Fruit fly (Drosophila melanogaster) whole organism, embryonic: ENCODE results near the gene gfzf.
A peak's percentile ranks its signal among the peaks of the same experiment; 100 is the strongest.

Experiments
- Atf-2 ChIP-seq: fragments of 200-800 bp; sonication (Bioruptor generic); optimal IDR thresholded peaks from 2 replicates; lab custom pipeline; 2016; ENCODE audit warnings: missing biosample characterization, missing genetic modification characterization
- B-H1 ChIP-seq: fragments of 200-800 bp; sonication (Bioruptor generic); IDR thresholded peaks from 3 replicates; pipeline ENCODE4 v1.3.6; 2022; ENCODE audit warnings: missing biosample characterization, missing genetic modification characterization
- B-H2 ChIP-seq: fragments of 200-800 bp; sonication (Bioruptor generic); optimal IDR thresholded peaks from 2 replicates; lab custom pipeline; 2018; ENCODE audit warnings: missing biosample characterization, mild to moderate bottlenecking, missing genetic modification characterization
- CG10267 ChIP-seq: fragments of 200-800 bp; sonication (Bioruptor generic); optimal IDR thresholded peaks from 2 replicates; lab custom pipeline; 2018; ENCODE audit warnings: missing biosample characterization, mild to moderate bottlenecking, missing genetic modification characterization, moderate library complexity
- CG11504 ChIP-seq: fragments of 200-800 bp; sonication (Bioruptor generic); optimal IDR thresholded peaks from 3 replicates; lab custom pipeline; 2019; ENCODE audit warnings: missing biosample characterization, mild to moderate bottlenecking, missing genetic modification characterization, moderate library complexity
- CG11560 ChIP-seq: fragments of 200-800 bp; sonication (Bioruptor generic); IDR thresholded peaks from 3 replicates; pipeline ENCODE4 v1.3.6; 2022; ENCODE audit warnings: missing biosample characterization, missing genetic modification characterization
- CG11696 ChIP-seq: fragments of 200-800 bp; sonication (Bioruptor generic); IDR thresholded peaks from 2 replicates; pipeline ENCODE4 v1.3.6; 2022; ENCODE audit warnings: missing biosample characterization, missing genetic modification characterization
- CG1233 ChIP-seq: fragments of 200-800 bp; sonication (Bioruptor generic); optimal IDR thresholded peaks from 4 replicates; lab custom pipeline; 2018; ENCODE audit warnings: missing biosample characterization, mild to moderate bottlenecking, missing genetic modification characterization
- CG12659 ChIP-seq: fragments of 200-800 bp; sonication (Bioruptor generic); optimal IDR thresholded peaks from 3 replicates; lab custom pipeline; 2017; ENCODE audit warnings: mild to moderate bottlenecking, missing biosample characterization, missing genetic modification reagents, missing genetic modification characterization
- CG12942 ChIP-seq: fragments of 200-800 bp; sonication (Bioruptor generic); optimal IDR thresholded peaks from 3 replicates; lab custom pipeline; 2016; ENCODE audit warnings: missing biosample characterization, missing genetic modification characterization
- CG13624 ChIP-seq: fragments of 200-800 bp; sonication (Bioruptor generic); optimal IDR thresholded peaks from 2 replicates; lab custom pipeline; 2016; ENCODE audit warnings: missing biosample characterization, missing genetic modification characterization
- CG13775 ChIP-seq: fragments of 200-800 bp; sonication (Bioruptor generic); optimal IDR thresholded peaks from 3 replicates; lab custom pipeline; 2017; ENCODE audit warnings: missing biosample characterization, mild to moderate bottlenecking, missing genetic modification characterization
- CG14965 ChIP-seq: fragments of 200-800 bp; sonication (Bioruptor generic); optimal IDR thresholded peaks from 2 replicates; lab custom pipeline; 2016; ENCODE audit warnings: missing biosample characterization, missing genetic modification characterization, borderline replicate concordance
- CG17385 ChIP-seq: fragments of 200-800 bp; sonication (Bioruptor generic); optimal IDR thresholded peaks from 3 replicates; lab custom pipeline; 2018; ENCODE audit warnings: missing biosample characterization, mild to moderate bottlenecking, missing genetic modification characterization
- CG18599 ChIP-seq: fragments of 200-800 bp; sonication (Bioruptor generic); optimal IDR thresholded peaks from 3 replicates; lab custom pipeline; 2017; ENCODE audit warnings: missing biosample characterization, missing genetic modification characterization, mild to moderate bottlenecking, moderate library complexity, missing genetic modification reagents
- CG2116 ChIP-seq: fragments of 200-800 bp; sonication (Bioruptor generic); optimal IDR thresholded peaks from 3 replicates; lab custom pipeline; 2018; ENCODE audit warnings: missing biosample characterization, mild to moderate bottlenecking, missing genetic modification characterization
- CG33557 ChIP-seq: fragments of 200-800 bp; sonication (Bioruptor generic); optimal IDR thresholded peaks from 2 replicates; lab custom pipeline; 2019; ENCODE audit warnings: missing biosample characterization, mild to moderate bottlenecking, missing genetic modification characterization, moderate library complexity
- CG3995 ChIP-seq: fragments of 200-800 bp; sonication (Bioruptor generic); optimal IDR thresholded peaks from 3 replicates; lab custom pipeline; 2016; ENCODE audit warnings: missing biosample characterization, missing genetic modification characterization
- CG5245 ChIP-seq: fragments of 200-800 bp; sonication (Bioruptor generic); optimal IDR thresholded peaks from 3 replicates; lab custom pipeline; 2016; ENCODE audit warnings: missing biosample characterization, missing genetic modification characterization
- CG6765 ChIP-seq: fragments of 200-800 bp; sonication (Bioruptor generic); optimal IDR thresholded peaks from 3 replicates; lab custom pipeline; 2017; ENCODE audit warnings: missing biosample characterization, mild to moderate bottlenecking, missing genetic modification characterization
- CG8281 ChIP-seq: fragments of 200-800 bp; sonication (Bioruptor generic); optimal IDR thresholded peaks from 2 replicates; lab custom pipeline; 2018; ENCODE audit warnings: missing biosample characterization, mild to moderate bottlenecking, missing genetic modification characterization, moderate library complexity
- CG9437 ChIP-seq: fragments of 200-800 bp; sonication (Bioruptor generic); optimal IDR thresholded peaks from 2 replicates; lab custom pipeline; 2018; ENCODE audit warnings: missing biosample characterization, mild to moderate bottlenecking, missing genetic modification characterization
- E2f2 ChIP-seq: fragments of 200-800 bp; sonication (Bioruptor generic); IDR thresholded peaks from 2 replicates; pipeline ENCODE4 v1.3.6; 2022; ENCODE audit warnings: missing biosample characterization, missing genetic modification characterization
- Elba2 ChIP-seq: fragments of 200-800 bp; sonication (Bioruptor generic); optimal IDR thresholded peaks from 3 replicates; lab custom pipeline; 2016; ENCODE audit warnings: missing biosample characterization, missing genetic modification characterization
- Meics ChIP-seq: fragments of 200-800 bp; sonication (Bioruptor generic); optimal IDR thresholded peaks from 2 replicates; lab custom pipeline; 2017; ENCODE audit warnings: missing biosample characterization, mild to moderate bottlenecking, missing genetic modification characterization
- Nf-YB ChIP-seq: fragments of 200-800 bp; sonication (Bioruptor generic); optimal IDR thresholded peaks from 3 replicates; lab custom pipeline; 2019; ENCODE audit warnings: missing biosample characterization, mild to moderate bottlenecking, missing genetic modification characterization, moderate library complexity
- Poxn ChIP-seq: fragments of 200-800 bp; sonication (Bioruptor generic); IDR thresholded peaks from 2 replicates; pipeline ENCODE4 v1.3.6; 2022; ENCODE audit warnings: missing biosample characterization, missing genetic modification characterization
- Spps ChIP-seq: fragments of 200-800 bp; sonication (Bioruptor generic); optimal IDR thresholded peaks from 2 replicates; lab custom pipeline; 2018; ENCODE audit warnings: missing biosample characterization, mild to moderate bottlenecking, missing genetic modification characterization
- Taf1 ChIP-seq: fragments of 200-800 bp; sonication (Bioruptor generic); IDR thresholded peaks from 2 replicates; pipeline ENCODE4 v1.3.6; 2022; ENCODE audit warnings: missing biosample characterization, missing genetic modification characterization
- YL-1 ChIP-seq: fragments of 200-800 bp; sonication (Bioruptor generic); optimal IDR thresholded peaks from 3 replicates; lab custom pipeline; 2017; ENCODE audit warnings: missing biosample characterization, mild to moderate bottlenecking, missing genetic modification characterization
- ato ChIP-seq: fragments of 200-800 bp; sonication (Bioruptor generic); IDR thresholded peaks from 2 replicates; pipeline ENCODE4 v1.3.6; 2022; ENCODE audit warnings: missing biosample characterization, missing genetic modification characterization; ENCODE audit not compliant: partially characterized antibody
- bigmax ChIP-seq: fragments of 200-800 bp; sonication (Bioruptor generic); optimal IDR thresholded peaks from 2 replicates; lab custom pipeline; 2018; ENCODE audit warnings: missing biosample characterization, mild to moderate bottlenecking, missing genetic modification characterization
- chm ChIP-seq: fragments of 200-800 bp; sonication (Bioruptor generic); IDR thresholded peaks from 2 replicates; pipeline ENCODE4 v1.3.6; 2022; ENCODE audit warnings: missing biosample characterization, missing genetic modification characterization
- eyg ChIP-seq: fragments of 200-800 bp; sonication (Bioruptor generic); optimal IDR thresholded peaks from 3 replicates; lab custom pipeline; 2016; ENCODE audit warnings: missing biosample characterization, missing genetic modification characterization
- fd64A ChIP-seq: fragments of 200-800 bp; sonication (Bioruptor generic); optimal IDR thresholded peaks from 3 replicates; lab custom pipeline; 2018; ENCODE audit warnings: missing biosample characterization, mild to moderate bottlenecking, missing genetic modification characterization
- gt ChIP-seq: fragments of 200-800 bp; sonication (Bioruptor generic); IDR thresholded peaks from 2 replicates; pipeline ENCODE4 v1.3.6; 2022; ENCODE audit warnings: missing biosample characterization, missing genetic modification characterization
- ham ChIP-seq: fragments of 200-800 bp; sonication (Bioruptor generic); IDR thresholded peaks from 2 replicates; pipeline ENCODE4 v1.3.6; 2022; ENCODE audit warnings: missing biosample characterization, missing genetic modification characterization
- kni ChIP-seq: fragments of 200-800 bp; sonication (Bioruptor generic); optimal IDR thresholded peaks from 3 replicates; lab custom pipeline; 2017; ENCODE audit warnings: mild to moderate bottlenecking, missing biosample characterization, missing genetic modification reagents, missing genetic modification characterization
- oc ChIP-seq: fragments of 200-800 bp; sonication (Bioruptor generic); optimal IDR thresholded peaks from 2 replicates; lab custom pipeline; 2018; ENCODE audit warnings: missing biosample characterization, mild to moderate bottlenecking, missing genetic modification characterization, moderate library complexity
- otp ChIP-seq: fragments of 200-800 bp; sonication (Bioruptor generic); IDR thresholded peaks from 3 replicates; pipeline ENCODE4, ENCODE4 v1.3.6; 2022; ENCODE audit warnings: missing biosample characterization, missing genetic modification characterization
- pan ChIP-seq, 4 experiments: fragments of >200 bp in 3 of 4; fragments of 200-800 bp in 1 of 4; sonication (Bioruptor generic) in 1 of 4; optimal IDR thresholded peaks in 3 of 4; IDR thresholded peaks in 1 of 4; 2 replicates each; pipeline versions ENCODE4 v1.3.6 to Lab custom; 2017 to 2022; ENCODE audit warnings: missing biosample characterization in 2 of 4, missing genetic modification characterization in 2 of 4, mixed read lengths in 1 of 4
- pita ChIP-seq: fragments of 200-800 bp; sonication (Bioruptor generic); optimal IDR thresholded peaks from 2 replicates; lab custom pipeline; 2017; ENCODE audit warnings: missing biosample characterization, mild to moderate bottlenecking, missing genetic modification characterization
- rib ChIP-seq: fragments of 200-800 bp; sonication (Bioruptor generic); IDR thresholded peaks from 2 replicates; pipeline ENCODE4 v1.3.6; 2022; ENCODE audit warnings: missing biosample characterization, missing genetic modification characterization
- tgo ChIP-seq: fragments of 200-800 bp; sonication (Bioruptor generic); IDR thresholded peaks from 3 replicates; pipeline ENCODE4 v1.3.6; 2022; ENCODE audit warnings: missing biosample characterization, missing genetic modification characterization
- tin ChIP-seq: fragments of 200-800 bp; sonication (Bioruptor generic); optimal IDR thresholded peaks from 3 replicates; lab custom pipeline; 2016; ENCODE audit warnings: missing biosample characterization, missing genetic modification characterization
- toy ChIP-seq: fragments of 200-800 bp; sonication (Bioruptor generic); IDR thresholded peaks from 2 replicates; pipeline ENCODE4 v1.3.6; 2022; ENCODE audit warnings: missing biosample characterization, missing genetic modification characterization
- trem ChIP-seq: fragments of 200-800 bp; optimal IDR thresholded peaks from 3 replicates; lab custom pipeline; 2019; ENCODE audit warnings: missing biosample characterization, mild to moderate bottlenecking, missing genetic modification characterization, moderate library complexity
- trh ChIP-seq: fragments of 200-800 bp; sonication (Bioruptor generic); optimal IDR thresholded peaks from 2 replicates; lab custom pipeline; 2016; ENCODE audit warnings: missing biosample characterization, missing genetic modification characterization
- unpg ChIP-seq: fragments of 200-800 bp; sonication (Bioruptor generic); optimal IDR thresholded peaks from 3 replicates; lab custom pipeline; 2018; ENCODE audit warnings: missing biosample characterization, mild to moderate bottlenecking, missing genetic modification characterization, moderate library complexity

Gene gfzf

dm6 chr3R:7122172-7123072, 28.3 kb downstream of the gfzf start (continued):
- peak; percentile 21 for TF ChIP-seq Nf-YB (GFP tag; lab: Kevin White, UChicago)
- TF ChIP-seq CG10267 (tag; lab: Kevin White, UChicago), result no peak
- no peak for TF ChIP-seq Atf-2 (GFP tag; lab: Kevin White, UChicago)
- TF ChIP-seq CG11560 (tag; lab: Robert Waterston, UW), result no peak
- TF ChIP-seq CG2116 (GFP tag; lab: Kevin White, UChicago), result peak; percentile 26
- TF ChIP-seq CG3995 (GFP tag; lab: Kevin White, UChicago), result no peak
- no peak for TF ChIP-seq YL-1 (GFP tag; lab: Kevin White, UChicago)
- TF ChIP-seq rib (GFP tag; lab: Robert Waterston, UW), result 0 out of 2 replicates have a peak, but pooled peaks have one; percentile 11
- no peak for TF ChIP-seq CG13775 (GFP tag; lab: Kevin White, UChicago)
- peak; percentile 0 for TF ChIP-seq CG17385
- no peak for TF ChIP-seq toy (GFP tag; lab: Robert Waterston, UW)
- TF ChIP-seq tgo (GFP tag; lab: Robert Waterston, UW), result no peak; the same call in 2 of the 3 replicates
- no peak for TF ChIP-seq pan (optimal IDR thresholded peaks at IDR 0.05; lab: Kevin White, UChicago)
- peak in 1 of 2 experiments; percentile 42 for TF ChIP-seq pan (GFP tag; optimal IDR thresholded peaks at IDR 0.05 in 1 of 2, IDR thresholded peaks at IDR 0.05 in 1 of 2)
- peak; percentile 69 for TF ChIP-seq Elba2
- TF ChIP-seq CG8281 (tag; lab: Kevin White, UChicago), result no peak
- no peak for TF ChIP-seq trem (tag; lab: Kevin White, UChicago)
- no peak for TF ChIP-seq oc (tag; lab: Kevin White, UChicago)
- TF ChIP-seq ham (GFP tag; lab: Robert Waterston, UW), result no peak
- no peak for TF ChIP-seq CG13624
- no peak for TF ChIP-seq ato
- peak; percentile 1 for TF ChIP-seq CG6765 (GFP tag; lab: Kevin White, UChicago)
- no peak for TF ChIP-seq gt (GFP tag; lab: Robert Waterston, UW)
- no peak for TF ChIP-seq tin
- no peak for TF ChIP-seq B-H1 (GFP tag; lab: Robert Waterston, UW)
- no peak for TF ChIP-seq Spps
- no peak for TF ChIP-seq trh
- peak; percentile 92 for TF ChIP-seq kni
- TF ChIP-seq fd64A (GFP tag; lab: Kevin White, UChicago), result no peak
- no peak for TF ChIP-seq CG11504 (tag; lab: Kevin White, UChicago)
- TF ChIP-seq CG5245 (GFP tag; lab: Kevin White, UChicago), result no peak
- no peak for TF ChIP-seq unpg (GFP tag; lab: Kevin White, UChicago)
- no peak for TF ChIP-seq otp
- TF ChIP-seq eyg (GFP tag; lab: Kevin White, UChicago), result no peak
- TF ChIP-seq CG11696 (GFP tag; lab: Robert Waterston, UW), result no peak
- TF ChIP-seq CG1233 (GFP tag; lab: Kevin White, UChicago), result no peak
- TF ChIP-seq CG18599 (GFP tag; lab: Kevin White, UChicago), result peak; percentile 19
- TF ChIP-seq CG12942 (GFP tag; lab: Kevin White, UChicago), result no peak
- TF ChIP-seq Poxn (GFP tag; lab: Robert Waterston, UW), result no peak
- no peak for TF ChIP-seq CG9437 (GFP tag; lab: Kevin White, UChicago)
- TF ChIP-seq E2f2 (GFP tag; lab: Robert Waterston, UW), result no peak
- no peak for TF ChIP-seq CG14965
- no peak for TF ChIP-seq B-H2 (GFP tag; lab: Kevin White, UChicago)
- no peak for TF ChIP-seq Meics (GFP tag; lab: Kevin White, UChicago)
- no peak for TF ChIP-seq bigmax (GFP tag; lab: Kevin White, UChicago)
- TF ChIP-seq CG33557, result no peak
- TF ChIP-seq CG12659 (GFP tag; lab: Kevin White, UChicago), result no peak
- TF ChIP-seq Taf1 (GFP tag; lab: Robert Waterston, UW), result no peak
- 0 out of 2 replicates have a peak, but pooled peaks have one; percentile 39 for TF ChIP-seq chm (GFP tag; lab: Robert Waterston, UW)
- no peak for TF ChIP-seq pita (GFP tag; lab: Kevin White, UChicago)
